Worm (Caenorhabditis elegans): ENCODE data around the gene F53F4.18.

DNA sequence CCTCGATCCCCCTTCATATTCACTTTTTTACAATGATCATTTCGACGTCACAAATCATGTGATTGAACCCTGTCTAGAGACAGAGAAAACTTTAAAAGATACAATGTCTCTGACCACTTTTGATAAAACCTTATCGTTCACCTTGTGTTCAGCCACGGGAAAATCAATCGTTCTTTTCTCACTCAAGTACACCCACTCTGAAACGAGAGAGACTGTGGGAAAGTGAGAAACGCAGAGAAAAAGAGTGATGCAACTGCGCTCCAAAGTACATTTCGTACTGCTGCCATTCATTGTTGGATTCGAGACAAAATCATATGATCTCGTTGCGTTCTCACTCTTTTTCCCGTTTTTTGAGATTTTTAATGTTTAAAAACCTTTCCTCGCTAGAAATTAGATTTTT lies 24.7 kb upstream of the F53F4.18 start:
- no peak for TF ChIP-seq ztf-11 (tag; optimal IDR thresholded peaks at IDR 0.05)
- TF ChIP-seq fos-1 (tag; optimal IDR thresholded peaks at IDR 0.05), result no peak
- no peak for TF ChIP-seq ceh-82 (tag; optimal IDR thresholded peaks at IDR 0.05)
- no peak for TF ChIP-seq mxl-2 (GFP tag; conservative IDR thresholded peaks at IDR 0.05)
- no peak for TF ChIP-seq gei-8 (GFP tag; optimal IDR thresholded peaks at IDR 0.05)
- TF ChIP-seq dmd-9 (GFP tag; IDR thresholded peaks at IDR 0.05), result no peak
- TF ChIP-seq lsy-2 (tag; optimal IDR thresholded peaks at IDR 0.05), result peak; percentile 45 to 91
